Fruit fly (Drosophila melanogaster) whole organism, pupa: ENCODE data around the gene Gycalpha99B.

Experiments
- CG10348 ChIP-seq: fragments of 200-800 bp; sonication (Bioruptor generic); IDR thresholded peaks from 2 replicates; pipeline ENCODE4 v1.3.6; 2022; ENCODE audit warnings: missing biosample characterization, missing genetic modification characterization
- CG12605 ChIP-seq: fragments of 200-800 bp; sonication (Bioruptor generic); IDR thresholded peaks from 2 replicates; pipeline ENCODE4 v1.3.6; 2022; ENCODE audit warnings: missing biosample characterization, missing genetic modification characterization
- CG13204 ChIP-seq: fragments of 200-800 bp; sonication (Bioruptor generic); optimal IDR thresholded peaks from 2 replicates; lab custom pipeline; 2018; ENCODE audit warnings: missing biosample characterization, mild to moderate bottlenecking, missing genetic modification characterization, moderate library complexity
- CG14655 ChIP-seq: fragments of 200-800 bp; sonication (Bioruptor generic); optimal IDR thresholded peaks from 3 replicates; lab custom pipeline; 2017; ENCODE audit warnings: mild to moderate bottlenecking, missing biosample characterization, missing genetic modification reagents, missing genetic modification characterization
- CG15710 ChIP-seq: fragments of 200-800 bp; sonication (Bioruptor generic); optimal IDR thresholded peaks from 2 replicates; lab custom pipeline; 2018; ENCODE audit warnings: missing biosample characterization, mild to moderate bottlenecking, missing genetic modification characterization, moderate library complexity
- CG17806 ChIP-seq: fragments of 200-800 bp; sonication (Bioruptor generic); optimal IDR thresholded peaks from 2 replicates; lab custom pipeline; 2018; ENCODE audit warnings: missing biosample characterization, mild to moderate bottlenecking, missing genetic modification characterization, moderate library complexity
- CG32121 ChIP-seq: fragments of 200-800 bp; sonication (Bioruptor generic); IDR thresholded peaks from 2 replicates; pipeline ENCODE4 v1.3.6; 2022; ENCODE audit warnings: missing biosample characterization, missing genetic modification characterization
- CG34367 ChIP-seq: fragments of 200-800 bp; sonication (Bioruptor generic); optimal IDR thresholded peaks from 2 replicates; lab custom pipeline; 2018; ENCODE audit warnings: missing biosample characterization, mild to moderate bottlenecking, missing genetic modification characterization
- CG4496 ChIP-seq: fragments of 200-800 bp; sonication (Bioruptor generic); IDR thresholded peaks from 3 replicates; pipeline ENCODE4 v1.3.6; 2022; ENCODE audit warnings: missing biosample characterization, missing genetic modification characterization
- CG8159 ChIP-seq: fragments of 200-800 bp; sonication (Bioruptor generic); optimal IDR thresholded peaks from 3 replicates; lab custom pipeline; 2018; ENCODE audit warnings: missing biosample characterization, mild to moderate bottlenecking, missing genetic modification characterization, moderate library complexity
- CG8301 ChIP-seq: fragments of 200-800 bp; sonication (Bioruptor generic); optimal IDR thresholded peaks from 2 replicates; lab custom pipeline; 2018; ENCODE audit warnings: missing biosample characterization, mild to moderate bottlenecking, missing genetic modification characterization
- CG9948 ChIP-seq: fragments of 200-800 bp; sonication (Bioruptor generic); optimal IDR thresholded peaks from 2 replicates; lab custom pipeline; 2018; ENCODE audit warnings: missing biosample characterization, mild to moderate bottlenecking, missing genetic modification characterization, moderate library complexity
- D1 ChIP-seq: fragments of 200-800 bp; sonication (Bioruptor generic); optimal IDR thresholded peaks from 2 replicates; lab custom pipeline; 2018; ENCODE audit warnings: missing biosample characterization, mild to moderate bottlenecking, missing genetic modification characterization, moderate library complexity
- EcR ChIP-seq: fragments of 200-800 bp; sonication (Bioruptor generic); optimal IDR thresholded peaks from 3 replicates; lab custom pipeline; 2019; ENCODE audit warnings: missing biosample characterization, missing genetic modification characterization, mild to moderate bottlenecking, moderate library complexity, missing genetic modification reagents
- Ets98B ChIP-seq: fragments of 200-800 bp; sonication (Bioruptor generic); IDR thresholded peaks from 2 replicates; pipeline ENCODE4 v1.3.6; 2022; ENCODE audit warnings: missing biosample characterization, missing genetic modification characterization
- Pif1A ChIP-seq: fragments of 200-800 bp; sonication (Bioruptor generic); optimal IDR thresholded peaks from 3 replicates; lab custom pipeline; 2016; ENCODE audit warnings: missing biosample characterization, missing genetic modification characterization
- Pif1B ChIP-seq: fragments of 200-800 bp; sonication (Bioruptor generic); optimal IDR thresholded peaks from 3 replicates; lab custom pipeline; 2016; ENCODE audit warnings: missing biosample characterization, missing genetic modification characterization
- Snoo ChIP-seq: fragments of 200-800 bp; sonication (Bioruptor generic); optimal IDR thresholded peaks from 3 replicates; lab custom pipeline; 2017; ENCODE audit warnings: missing biosample characterization, mild to moderate bottlenecking, missing genetic modification characterization, inconsistent platforms
- fd96Ca ChIP-seq: fragments of 200-800 bp; sonication (Bioruptor generic); IDR thresholded peaks from 3 replicates; pipeline ENCODE4 v1.3.6; 2022; ENCODE audit warnings: missing biosample characterization, missing genetic modification characterization
- gl ChIP-seq: fragments of 200-800 bp; sonication (Bioruptor generic); optimal IDR thresholded peaks from 2 replicates; lab custom pipeline; 2018; ENCODE audit warnings: missing biosample characterization, mild to moderate bottlenecking, missing genetic modification characterization
- rn ChIP-seq: fragments of 200-800 bp; sonication (Bioruptor generic); IDR thresholded peaks from 2 replicates; pipeline ENCODE4 v1.3.6; 2022; ENCODE audit warnings: missing biosample characterization, missing genetic modification characterization

Gycalpha99B gene

DNA sequence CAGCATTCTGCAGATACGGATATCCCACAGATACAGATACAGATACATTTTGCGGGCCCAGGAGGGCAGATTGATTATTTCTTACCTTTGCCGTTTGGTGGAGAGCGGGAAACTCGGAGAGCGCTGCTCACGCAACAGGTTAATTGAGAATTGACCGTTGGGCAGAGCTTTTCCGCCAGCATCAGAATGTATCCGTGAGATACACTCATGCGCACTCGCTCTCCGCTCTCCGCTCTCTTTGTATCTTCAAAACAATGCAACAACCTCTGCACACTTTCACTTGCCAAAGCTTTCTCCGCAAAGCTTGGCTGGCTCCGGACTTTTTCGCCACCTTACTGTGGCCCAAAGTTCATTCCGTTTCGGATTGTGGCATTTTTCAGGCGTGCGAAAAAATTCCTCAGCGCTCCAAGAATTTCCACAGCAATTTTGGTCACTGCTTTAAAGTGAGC is at the start of gene Gycalpha99B, which contains the start of gene CG7582:
Gene Gycalpha99B, plus strand, starts transcription at position 352 of the 449 bp plus-strand sequence.
Gene CG7582, minus strand, starts transcription at position 127 of the 449 bp plus-strand sequence.
- peak; percentile 32 for TF ChIP-seq CG14655 (GFP tag; lab: Kevin White, UChicago)
- TF ChIP-seq CG9948 (tag; lab: Kevin White, UChicago) = no peak
- TF ChIP-seq CG8159 (tag; lab: Kevin White, UChicago) = no peak
- TF ChIP-seq Ets98B (GFP tag; lab: Robert Waterston, UW) = peak; percentile 64
- no peak for TF ChIP-seq CG10348 (GFP tag; lab: Robert Waterston, UW)
- peak; percentile 76 for TF ChIP-seq CG4496 (GFP tag; lab: Robert Waterston, UW)
- TF ChIP-seq Snoo (tag; lab: Kevin White, UChicago) = no peak
- peak; percentile 44 for TF ChIP-seq CG8301
- no peak for TF ChIP-seq Pif1B (GFP tag; lab: Kevin White, UChicago)
- TF ChIP-seq CG32121 (GFP tag; lab: Robert Waterston, UW) = peak; percentile 30; the same call in 1 of the 2 replicates
- TF ChIP-seq CG12605 (GFP tag; lab: Robert Waterston, UW) = peak; percentile 92
- TF ChIP-seq CG17806 (tag; lab: Kevin White, UChicago) = no peak
- no peak for TF ChIP-seq rn
- TF ChIP-seq Pif1A (GFP tag; lab: Kevin White, UChicago) = no peak
- no peak for TF ChIP-seq gl (tag; lab: Kevin White, UChicago)
- TF ChIP-seq fd96Ca (GFP tag; lab: Robert Waterston, UW) = no peak; the same call in 2 of the 3 replicates
- TF ChIP-seq CG15710 (tag; lab: Kevin White, UChicago) = no peak
- TF ChIP-seq EcR (GFP tag; lab: Kevin White, UChicago) = peak; percentile 74

DNA sequence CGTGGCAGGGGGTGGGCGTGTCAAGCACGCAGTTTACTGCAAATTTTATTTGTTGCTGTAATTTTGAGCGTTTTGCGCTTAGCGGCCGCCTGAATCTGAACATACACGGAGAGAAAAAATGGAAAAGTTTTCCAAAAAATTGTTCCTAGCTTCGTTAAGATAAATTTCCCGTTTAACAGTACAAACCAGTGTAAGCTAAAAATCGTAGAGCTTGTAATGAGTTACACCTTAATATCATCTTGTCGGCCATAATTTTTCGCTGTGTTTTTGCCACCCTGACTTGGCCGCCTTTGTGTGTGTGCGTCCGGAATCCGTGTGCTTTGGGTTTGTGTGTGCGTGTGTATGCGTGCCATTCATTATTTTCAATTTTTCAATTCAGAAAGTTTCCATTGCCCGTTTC is 30.8 kb upstream of the Gycalpha99B start:
- TF ChIP-seq Pif1B (GFP tag; lab: Kevin White, UChicago) (no peak), CG8159 (tag; lab: Kevin White, UChicago) (peak; percentile 21), CG32121 (GFP tag; lab: Robert Waterston, UW) (no peak)
- TF ChIP-seq, all 21 proteins: peak for 1

DNA sequence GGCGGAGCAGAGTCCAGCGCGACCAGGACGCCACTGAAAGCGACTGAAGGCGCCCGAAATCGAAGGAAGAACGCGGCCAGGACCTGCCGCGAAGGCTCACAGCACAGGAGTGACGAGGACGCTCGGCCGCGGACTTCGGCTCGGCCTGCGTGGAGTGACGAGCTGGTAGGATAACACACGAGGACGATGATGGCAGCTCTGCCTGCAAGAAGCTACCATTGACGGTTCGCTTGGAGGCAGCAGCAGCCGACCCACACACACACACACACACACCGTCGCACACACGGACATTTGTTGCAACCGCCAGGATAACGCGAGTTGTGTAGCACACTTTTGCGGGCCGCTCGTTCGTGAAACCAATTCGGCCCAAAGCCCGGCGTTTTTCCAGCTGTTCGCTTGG is 22.4 kb upstream of the Gycalpha99B start, which contains the start of gene Dop1R2:
Gene Dop1R2, minus strand, starts transcription at position 35 of the 400 bp plus-strand sequence.
- TF ChIP-seq Pif1B (GFP tag; lab: Kevin White, UChicago) = no peak
- peak; percentile 23 for TF ChIP-seq CG13204 (GFP tag; lab: Kevin White, UChicago)

- TF ChIP-seq CG9948 (tag; lab: Kevin White, UChicago) (no peak), Ets98B (GFP tag; lab: Robert Waterston, UW) (no peak), Snoo (tag; lab: Kevin White, UChicago) (no peak)
Observed at dm6 chr3R:29664183-29664829, 18.0 kb upstream of the Gycalpha99B start, which contains the start of gene ppk21. Gene ppk21 (plus strand): TSS chr3R:29664779.

DNA sequence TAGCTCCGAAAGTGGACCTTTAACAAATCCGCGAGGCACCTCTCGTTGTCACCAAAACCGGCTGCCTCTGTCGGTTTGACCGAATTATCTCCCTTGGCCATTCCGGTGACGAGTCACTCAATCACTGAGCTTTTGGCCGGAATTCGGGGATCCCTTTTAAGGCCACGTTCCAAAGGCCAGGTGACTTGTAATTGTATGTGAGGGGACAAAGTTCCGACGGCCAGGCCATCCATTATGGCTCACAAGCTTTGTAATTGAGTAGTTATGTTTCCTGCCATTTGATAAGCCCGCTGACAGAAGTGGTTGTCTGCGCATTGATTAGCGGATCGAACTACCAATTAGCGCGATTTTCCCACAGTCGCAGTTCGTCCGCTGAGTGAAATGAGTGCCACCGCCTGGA is 13.5 kb upstream of the Gycalpha99B start, which contains the start of the genes ppk20 and ppk30:
Gene ppk20, minus strand, starts transcription at position 101 of the 400 bp plus-strand sequence.
Gene ppk30, plus strand, starts transcription at position 373 of the 400 bp plus-strand sequence.
- no peak for TF ChIP-seq EcR (GFP tag; lab: Kevin White, UChicago)
- TF ChIP-seq CG12605 (GFP tag; lab: Robert Waterston, UW) = no peak
- TF ChIP-seq Pif1A (GFP tag; lab: Kevin White, UChicago) = no peak
- TF ChIP-seq CG17806 (tag; lab: Kevin White, UChicago) = no peak
- no peak for TF ChIP-seq CG10348 (GFP tag; lab: Robert Waterston, UW)
- TF ChIP-seq CG8301 = no peak
- no peak for TF ChIP-seq Ets98B (GFP tag; lab: Robert Waterston, UW)
- no peak for TF ChIP-seq CG9948 (tag; lab: Kevin White, UChicago)
- no peak for TF ChIP-seq rn
- TF ChIP-seq CG34367 = no peak
- TF ChIP-seq Pif1B (GFP tag; lab: Kevin White, UChicago) = no peak
- TF ChIP-seq fd96Ca (GFP tag; lab: Robert Waterston, UW) = no peak
- TF ChIP-seq CG13204 (GFP tag; lab: Kevin White, UChicago) = no peak
- no peak for TF ChIP-seq CG4496 (GFP tag; lab: Robert Waterston, UW)
- TF ChIP-seq gl (tag; lab: Kevin White, UChicago) = no peak
- no peak for TF ChIP-seq Snoo (tag; lab: Kevin White, UChicago)
- TF ChIP-seq CG15710 (tag; lab: Kevin White, UChicago) = no peak
- TF ChIP-seq CG32121 (GFP tag; lab: Robert Waterston, UW) = no peak
- no peak for TF ChIP-seq D1 (tag; lab: Kevin White, UChicago)
- no peak for TF ChIP-seq CG14655 (GFP tag; lab: Kevin White, UChicago)

dm6 chr3R:29671060-29671707 is 11.1 kb upstream of the Gycalpha99B start, which contains the start of gene Obp99a:
Gene Obp99a (plus strand): TSS chr3R:29671657.
- TF ChIP-seq CG15710 (tag; lab: Kevin White, UChicago) (no peak), CG32121 (GFP tag; lab: Robert Waterston, UW) (no peak)
